Fruit fly (Drosophila melanogaster) whole organism, wandering third instar larva: ENCODE measurements around the gene CG32486.

Source experiments
- Dfd ChIP-seq: fragments of >200 bp; optimal IDR thresholded peaks from 2 replicates; lab custom pipeline; 2017; ENCODE audit warnings: missing biosample characterization, missing genetic modification characterization
- Myc ChIP-seq: fragments of >200 bp; optimal IDR thresholded peaks from 2 replicates; lab custom pipeline; 2017
- foxo ChIP-seq, 2 experiments: fragments of 200-800 bp; sonication (Bioruptor generic); optimal IDR thresholded peaks; 2 replicates in 1 of 2; 3 replicates in 1 of 2; lab custom pipeline; 2016 to 2017; ENCODE audit warnings: missing biosample characterization in 2 of 2, missing genetic modification characterization in 2 of 2

- TF ChIP-seq foxo (GFP tag; optimal IDR thresholded peaks at IDR 0.05; lab: Kevin White, UChicago) (peak in 1 of 2 experiments; percentile 31), Myc (lab: Kevin White, UChicago) (no peak), Dfd (GFP tag; lab: Kevin White, UChicago) (peak; percentile 17)
Observed at dm6 chr3L:3071675-3072583, 1.3 kb upstream of the CG32486 start.
